Fruit fly (Drosophila melanogaster): ENCODE data around the gene jvl.

jvl gene

DNA sequence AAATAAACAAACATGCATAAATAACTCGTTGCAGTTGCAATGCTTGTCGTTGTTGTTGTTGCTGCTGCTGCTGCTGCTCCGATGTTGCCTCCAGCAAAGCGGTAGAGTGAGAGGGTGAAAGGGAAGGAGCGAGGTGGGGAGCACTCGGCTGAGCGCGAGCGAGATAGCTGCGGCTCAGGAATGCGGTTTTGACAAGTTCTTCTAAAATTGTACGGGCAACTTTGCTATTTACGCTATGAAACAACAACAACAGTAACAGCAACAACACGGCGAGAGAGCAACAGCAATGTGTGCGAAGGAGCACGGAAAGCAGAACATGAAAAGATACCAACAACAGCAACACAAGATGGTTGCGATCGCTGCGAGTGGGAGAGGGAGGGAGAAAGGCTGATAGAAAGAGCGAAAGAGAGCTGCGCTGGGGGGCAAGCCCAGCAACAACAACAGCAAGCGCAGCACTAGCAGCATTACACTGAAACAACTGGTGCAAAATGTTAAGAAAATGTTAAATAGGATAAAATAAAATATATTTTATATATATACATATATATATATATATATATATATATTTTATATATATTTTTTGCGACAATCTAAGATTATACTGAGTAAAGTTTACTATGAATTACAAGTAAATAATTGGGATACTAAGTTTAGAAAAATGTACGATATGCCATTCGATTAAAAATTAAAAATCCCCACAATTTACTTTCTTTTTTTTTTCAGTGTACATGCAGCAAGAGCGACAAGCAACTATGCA, 27.1 kb upstream of the jvl start (continued):
- TF ChIP-seq tup (GFP tag; optimal IDR thresholded peaks at IDR 0.05) (no peak), YL-1 (GFP tag; optimal IDR thresholded peaks at IDR 0.05) (no peak), Max (GFP tag; optimal IDR thresholded peaks at IDR 0.05) (peak; percentile 75), Gug (GFP tag; IDR thresholded peaks at IDR 0.05) (no peak), CG10366 (GFP tag; IDR thresholded peaks at IDR 0.05) (peak; percentile 27; the same call in 1 of the 2 replicates), hb (GFP tag; IDR thresholded peaks at IDR 0.05; ENCODE audit: partially characterized antibody) (no peak), prd (optimal IDR thresholded peaks at IDR 0.05) (no peak), prd (GFP tag; IDR thresholded peaks at IDR 0.05) (peak; percentile 70), CG4617 (GFP tag; optimal IDR thresholded peaks at IDR 0.05; ENCODE audit: borderline replicate concordance) (no peak), br (optimal IDR thresholded peaks at IDR 0.05) (no peak), Xbp1 (GFP tag; optimal IDR thresholded peaks at IDR 0.05) (peak; percentile 32), CG15269 (tag; optimal IDR thresholded peaks at IDR 0.05) (peak; percentile 69), CG1024 (GFP tag; IDR thresholded peaks at IDR 0.05) (no peak), CG10543 (GFP tag; optimal IDR thresholded peaks at IDR 0.05) (no peak), Ets65A (GFP tag) (no peak), CG13287 (GFP tag; IDR thresholded peaks at IDR 0.05; ENCODE audit: partially characterized antibody) (0 out of 2 replicates have a peak, but pooled peaks have one; percentile 6), row (GFP tag; IDR thresholded peaks at IDR 0.05) (peak; percentile 37; the same call in 2 of the 3 replicates), rib (GFP tag; IDR thresholded peaks at IDR 0.05) (peak; percentile 79; the same call in 1 of the 2 replicates), Mrtf (GFP tag; IDR thresholded peaks at IDR 0.05) (no peak), gro (GFP tag; optimal IDR thresholded peaks at IDR 0.05) (no peak), Hmx (GFP tag; optimal IDR thresholded peaks at IDR 0.05) (no peak), ase (GFP tag; IDR thresholded peaks at IDR 0.05) (peak; percentile 68; the same call in 2 of the 3 replicates), insv (GFP tag; optimal IDR thresholded peaks at IDR 0.05) (peak in 1 of 2 experiments; percentile 18), CG10274 (GFP tag; optimal IDR thresholded peaks at IDR 0.05) (peak; percentile 41), CG32772 (GFP tag; IDR thresholded peaks at IDR 0.05) (peak; percentile 56; the same call in 1 of the 2 replicates), salm (tag; optimal IDR thresholded peaks at IDR 0.05) (peak; percentile 26), cg (GFP tag; optimal IDR thresholded peaks at IDR 0.05) (peak; percentile 90), CG17186 (GFP tag; optimal IDR thresholded peaks at IDR 0.05) (peak; percentile 34), CG3838 (GFP tag; optimal IDR thresholded peaks at IDR 0.05) (peak; percentile 65), CG16813 (GFP tag; IDR thresholded peaks at IDR 0.05; ENCODE audit: partially characterized antibody) (no peak), Mes4 (GFP tag; optimal IDR thresholded peaks at IDR 0.05) (no peak), lola (GFP tag; optimal IDR thresholded peaks at IDR 0.05) (peak in 1 of 3 experiments; percentile 37), CG13296 (GFP tag; optimal IDR thresholded peaks at IDR 0.05) (no peak), tll (GFP tag; optimal IDR thresholded peaks at IDR 0.05) (peak in 1 of 2 experiments; percentile 68), D19A (tag; optimal IDR thresholded peaks at IDR 0.05) (peak; percentile 87), sens-2 (GFP tag; IDR thresholded peaks at IDR 0.05) (no peak), mirr (GFP tag; optimal IDR thresholded peaks at IDR 0.05) (no peak), Xrp1 (GFP tag; IDR thresholded peaks at IDR 0.05) (peak; percentile 79), sisA (GFP tag; IDR thresholded peaks at IDR 0.05) (peak; percentile 76), CG13123 (GFP tag; optimal IDR thresholded peaks at IDR 0.05) (no peak), hbn (GFP tag; IDR thresholded peaks at IDR 0.05; ENCODE audit: partially characterized antibody) (no peak), CG14860 (GFP tag; IDR thresholded peaks at IDR 0.05; ENCODE audit: partially characterized antibody) (no peak), CG8281 (tag; optimal IDR thresholded peaks at IDR 0.05) (peak; percentile 34), klu (GFP tag; IDR thresholded peaks at IDR 0.05) (no peak), CG8290 (GFP tag; optimal IDR thresholded peaks at IDR 0.05) (peak; percentile 33), CG8290 (tag; optimal IDR thresholded peaks at IDR 0.05) (peak in 1 of 2 experiments; percentile 25), zen2 (GFP tag; IDR thresholded peaks at IDR 0.05; ENCODE audit: partially characterized antibody) (no peak), Stat92E (GFP tag; optimal IDR thresholded peaks at IDR 0.05) (peak in 1 of 3 experiments; percentile 84), CG16863 (GFP tag; optimal IDR thresholded peaks at IDR 0.05) (no peak)

All from whole organism, embryonic.